Fruit fly (Drosophila melanogaster) whole organism, embryonic: Measurements from ENCODE around the gene AP-1sigma.

Source experiments
- ATbp ChIP-seq: fragments of 200-800 bp; sonication (Bioruptor generic); optimal IDR thresholded peaks from 2 replicates; lab custom pipeline; 2017; ENCODE audit warnings: missing biosample characterization, mild to moderate bottlenecking, missing genetic modification characterization, missing genetic modification reagents
- CG10431 ChIP-seq: fragments of 200-800 bp; sonication (Bioruptor generic); optimal IDR thresholded peaks from 3 replicates; lab custom pipeline; 2018; ENCODE audit warnings: missing biosample characterization, mild to moderate bottlenecking, missing genetic modification characterization
- CG11723 ChIP-seq: fragments of 200-800 bp; sonication (Bioruptor generic); optimal IDR thresholded peaks from 2 replicates; lab custom pipeline; 2017; ENCODE audit warnings: missing biosample characterization, mild to moderate bottlenecking, missing genetic modification characterization
- CG12236 ChIP-seq: fragments of 200-800 bp; sonication (Bioruptor generic); optimal IDR thresholded peaks from 2 replicates; lab custom pipeline; 2016; ENCODE audit warnings: missing biosample characterization, missing genetic modification characterization
- CG1233 ChIP-seq: fragments of 200-800 bp; sonication (Bioruptor generic); optimal IDR thresholded peaks from 4 replicates; lab custom pipeline; 2018; ENCODE audit warnings: missing biosample characterization, mild to moderate bottlenecking, missing genetic modification characterization
- CG12942 ChIP-seq: fragments of 200-800 bp; sonication (Bioruptor generic); optimal IDR thresholded peaks from 3 replicates; lab custom pipeline; 2016; ENCODE audit warnings: missing biosample characterization, missing genetic modification characterization
- CG14050 ChIP-seq: fragments of 200-800 bp; sonication (Bioruptor generic); IDR thresholded peaks from 3 replicates; pipeline ENCODE4 v1.3.6; 2022; ENCODE audit warnings: missing biosample characterization, missing genetic modification characterization
- CG15696 ChIP-seq: fragments of 200-800 bp; sonication (Bioruptor generic); optimal IDR thresholded peaks from 2 replicates; lab custom pipeline; 2019; ENCODE audit warnings: missing biosample characterization, mild to moderate bottlenecking, missing genetic modification characterization, moderate library complexity
- CG16863 ChIP-seq: fragments of 200-800 bp; sonication (Bioruptor generic); optimal IDR thresholded peaks from 3 replicates; lab custom pipeline; 2016; ENCODE audit warnings: missing biosample characterization, missing genetic modification characterization
- CG18011 ChIP-seq: fragments of 200-800 bp; sonication (Bioruptor generic); optimal IDR thresholded peaks from 2 replicates; lab custom pipeline; 2017; ENCODE audit warnings: missing biosample characterization, missing genetic modification characterization, mild to moderate bottlenecking, moderate library complexity, missing genotype
- CG2199 ChIP-seq: fragments of 200-800 bp; sonication (Bioruptor generic); IDR thresholded peaks from 3 replicates; pipeline ENCODE4 v1.3.6; 2022; ENCODE audit warnings: missing biosample characterization, missing genetic modification characterization
- CG34422 ChIP-seq: fragments of 200-800 bp; sonication (Bioruptor generic); IDR thresholded peaks from 3 replicates; pipeline ENCODE4 v1.3.6; 2022; ENCODE audit warnings: missing biosample characterization, missing genetic modification characterization
- CG4404 ChIP-seq: fragments of 200-800 bp; sonication (Bioruptor generic); IDR thresholded peaks from 2 replicates; pipeline ENCODE4 v1.3.6; 2022; ENCODE audit warnings: missing biosample characterization, missing genetic modification characterization
- CG5245 ChIP-seq: fragments of 200-800 bp; sonication (Bioruptor generic); optimal IDR thresholded peaks from 3 replicates; lab custom pipeline; 2016; ENCODE audit warnings: missing biosample characterization, missing genetic modification characterization
- CG8359 ChIP-seq: fragments of 200-800 bp; sonication (Bioruptor generic); optimal IDR thresholded peaks from 2 replicates; lab custom pipeline; 2017; ENCODE audit warnings: missing biosample characterization, mild to moderate bottlenecking, missing genetic modification characterization, borderline replicate concordance
- CG9609 ChIP-seq: fragments of 200-800 bp; sonication (Bioruptor generic); optimal IDR thresholded peaks from 3 replicates; lab custom pipeline; 2016; ENCODE audit warnings: missing biosample characterization, missing genetic modification characterization
- CG9727 ChIP-seq: fragments of 200-800 bp; sonication (Bioruptor generic); optimal IDR thresholded peaks from 3 replicates; lab custom pipeline; 2017; ENCODE audit warnings: missing biosample characterization, mild to moderate bottlenecking, missing genetic modification characterization
- D19A ChIP-seq: fragments of 200-800 bp; optimal IDR thresholded peaks from 3 replicates; lab custom pipeline; 2019; ENCODE audit warnings: missing biosample characterization, mild to moderate bottlenecking, missing genetic modification characterization, moderate library complexity
- Eip74EF ChIP-seq, 2 experiments: fragments of 200-800 bp in 1 of 2; fragments of >200 bp in 1 of 2; sonication (Bioruptor generic) in 1 of 2; optimal IDR thresholded peaks; 2 replicates each; lab custom pipeline; 2017 to 2019; ENCODE audit warnings: missing biosample characterization in 2 of 2, missing genetic modification characterization in 2 of 2, mild to moderate bottlenecking in 1 of 2, moderate library complexity in 1 of 2
- Fer3 ChIP-seq: fragments of 200-800 bp; sonication (Bioruptor generic); optimal IDR thresholded peaks from 2 replicates; lab custom pipeline; 2018; ENCODE audit warnings: missing biosample characterization, mild to moderate bottlenecking, missing genetic modification characterization, moderate library complexity
- H15 ChIP-seq: fragments of 200-800 bp; sonication (Bioruptor generic); IDR thresholded peaks from 3 replicates; pipeline ENCODE4 v1.3.6; 2022; ENCODE audit warnings: missing biosample characterization, missing genetic modification characterization
- Mad ChIP-seq: fragments of 200-800 bp; sonication (Bioruptor generic); optimal IDR thresholded peaks from 2 replicates; lab custom pipeline; 2016; ENCODE audit warnings: missing biosample characterization, missing genetic modification characterization
- Mes4 ChIP-seq: fragments of 200-800 bp; sonication (Bioruptor generic); optimal IDR thresholded peaks from 2 replicates; lab custom pipeline; 2016; ENCODE audit warnings: missing biosample characterization, missing genetic modification characterization
- Scr ChIP-seq: fragments of 200-800 bp; sonication (Bioruptor generic); IDR thresholded peaks from 2 replicates; pipeline ENCODE4 v1.3.6; 2022; ENCODE audit warnings: missing biosample characterization, missing genetic modification characterization; ENCODE audit not compliant: partially characterized antibody
- Six4 ChIP-seq: fragments of 200-800 bp; sonication (Bioruptor generic); optimal IDR thresholded peaks from 2 replicates; lab custom pipeline; 2016; ENCODE audit warnings: missing biosample characterization, missing genetic modification characterization
- amos ChIP-seq: fragments of 200-800 bp; sonication (Bioruptor generic); IDR thresholded peaks from 2 replicates; pipeline ENCODE4 v1.3.6; 2022; ENCODE audit warnings: missing biosample characterization, missing genetic modification characterization; ENCODE audit not compliant: partially characterized antibody
- aop ChIP-seq: fragments of 200-800 bp; sonication (Bioruptor generic); IDR thresholded peaks from 2 replicates; pipeline ENCODE4 v1.3.6; 2022; ENCODE audit warnings: missing biosample characterization, missing genetic modification characterization
- bigmax ChIP-seq: fragments of 200-800 bp; sonication (Bioruptor generic); optimal IDR thresholded peaks from 2 replicates; lab custom pipeline; 2018; ENCODE audit warnings: missing biosample characterization, mild to moderate bottlenecking, missing genetic modification characterization
- cg ChIP-seq: fragments of 200-800 bp; sonication (Bioruptor generic); optimal IDR thresholded peaks from 3 replicates; lab custom pipeline; 2019; ENCODE audit warnings: missing biosample characterization, mild to moderate bottlenecking, missing genetic modification characterization, moderate library complexity
- ci ChIP-seq: fragments of 200-800 bp; sonication (Bioruptor generic); IDR thresholded peaks from 3 replicates; pipeline ENCODE4 v1.3.6; 2022; ENCODE audit warnings: missing biosample characterization, missing genetic modification characterization
- dm ChIP-seq: fragments of 200-800 bp; sonication (Bioruptor generic); optimal IDR thresholded peaks from 3 replicates; lab custom pipeline; 2016; ENCODE audit warnings: missing biosample characterization, missing genetic modification characterization
- ems ChIP-seq: fragments of 200-800 bp; sonication (Bioruptor generic); optimal IDR thresholded peaks from 3 replicates; lab custom pipeline; 2016; ENCODE audit warnings: missing biosample characterization, missing genetic modification characterization
- en ChIP-seq: fragments of 200-800 bp; sonication (Bioruptor generic); optimal IDR thresholded peaks from 2 replicates; lab custom pipeline; 2016; ENCODE audit warnings: missing biosample characterization, missing genetic modification characterization
- hbn ChIP-seq: fragments of 200-800 bp; sonication (Bioruptor generic); IDR thresholded peaks from 2 replicates; pipeline ENCODE4 v1.3.6; 2022; ENCODE audit warnings: missing biosample characterization, missing genetic modification characterization; ENCODE audit not compliant: partially characterized antibody
- hkb ChIP-seq, 2 experiments: fragments of 200-800 bp in 1 of 2; fragments of >200 bp in 1 of 2; sonication (Bioruptor generic) in 1 of 2; IDR thresholded peaks in 1 of 2; optimal IDR thresholded peaks in 1 of 2; 2 replicates each; pipeline versions ENCODE4 v1.3.6 to Lab custom; 2017 to 2022; ENCODE audit warnings: missing biosample characterization in 1 of 2, missing genetic modification characterization in 1 of 2
- insv ChIP-seq, 2 experiments: fragments of 200-800 bp; sonication (Bioruptor generic); optimal IDR thresholded peaks; 3 replicates each; lab custom pipeline; 2016 to 2018; ENCODE audit warnings: missing biosample characterization in 2 of 2, missing genetic modification characterization in 2 of 2
- jigr1 ChIP-seq: fragments of 200-800 bp; sonication (Bioruptor generic); IDR thresholded peaks from 3 replicates; pipeline ENCODE4 v1.3.6; 2022; ENCODE audit warnings: missing biosample characterization, missing genetic modification characterization
- kay ChIP-seq: fragments of 200-800 bp; sonication (Bioruptor generic); optimal IDR thresholded peaks from 2 replicates; lab custom pipeline; 2016; ENCODE audit warnings: missing biosample characterization, missing genetic modification characterization
- nom ChIP-seq: fragments of 200-800 bp; sonication (Bioruptor generic); optimal IDR thresholded peaks from 2 replicates; lab custom pipeline; 2017; ENCODE audit warnings: missing biosample characterization, missing genetic modification characterization, mild to moderate bottlenecking, moderate library complexity, missing genetic modification reagents
- row ChIP-seq: fragments of 200-800 bp; sonication (Bioruptor generic); IDR thresholded peaks from 3 replicates; pipeline ENCODE4 v1.3.6; 2022; ENCODE audit warnings: missing biosample characterization, missing genetic modification characterization
- scrt ChIP-seq: fragments of 200-800 bp; sonication (Bioruptor generic); optimal IDR thresholded peaks from 2 replicates; lab custom pipeline; 2018; ENCODE audit warnings: missing biosample characterization, mild to moderate bottlenecking, missing genetic modification characterization, moderate library complexity
- sens ChIP-seq: fragments of 200-800 bp; sonication (Bioruptor generic); peaks from one replicate; lab custom pipeline; 2016; ENCODE audit warnings: missing biosample characterization, missing genetic modification characterization
- sna ChIP-seq: fragments of 200-800 bp; sonication (Bioruptor generic); IDR thresholded peaks from 2 replicates; pipeline ENCODE4 v1.3.6; 2022; ENCODE audit warnings: missing biosample characterization, missing genetic modification characterization; ENCODE audit not compliant: partially characterized antibody
- sqz ChIP-seq: fragments of 200-800 bp; sonication (Bioruptor generic); optimal IDR thresholded peaks from 3 replicates; lab custom pipeline; 2018; ENCODE audit warnings: missing biosample characterization, mild to moderate bottlenecking, missing genetic modification characterization
- stc ChIP-seq: fragments of 200-800 bp; sonication (Bioruptor generic); IDR thresholded peaks from 2 replicates; pipeline ENCODE4 v1.3.6; 2022; ENCODE audit warnings: missing biosample characterization, missing genetic modification characterization
- tgo ChIP-seq: fragments of 200-800 bp; sonication (Bioruptor generic); IDR thresholded peaks from 3 replicates; pipeline ENCODE4 v1.3.6; 2022; ENCODE audit warnings: missing biosample characterization, missing genetic modification characterization
- tna ChIP-seq: fragments of 200-800 bp; sonication (Bioruptor generic); IDR thresholded peaks from 2 replicates; pipeline ENCODE4 v1.3.6; 2022; ENCODE audit warnings: missing biosample characterization, missing genetic modification characterization; ENCODE audit not compliant: partially characterized antibody
- unc-4 ChIP-seq: fragments of 200-800 bp; sonication (Bioruptor generic); IDR thresholded peaks from 2 replicates; pipeline ENCODE4 v1.3.6; 2022; ENCODE audit warnings: missing biosample characterization, missing genetic modification characterization; ENCODE audit not compliant: partially characterized antibody
- wdn ChIP-seq: fragments of 200-800 bp; sonication (Bioruptor generic); IDR thresholded peaks from 2 replicates; pipeline ENCODE4 v1.3.6; 2022; ENCODE audit warnings: missing biosample characterization, missing genetic modification characterization
- wor ChIP-seq: fragments of 200-800 bp; sonication (Bioruptor generic); IDR thresholded peaks from 2 replicates; pipeline ENCODE4 v1.3.6; 2022; ENCODE audit warnings: missing biosample characterization, missing genetic modification characterization
- z ChIP-seq: fragments of 200-800 bp; sonication (Bioruptor generic); IDR thresholded peaks from 3 replicates; pipeline ENCODE4 v1.3.6; 2022; ENCODE audit warnings: missing biosample characterization, missing genetic modification characterization

Gene AP-1sigma

dm6 chr3R:23927429-23927828, 31.0 kb upstream of the AP-1sigma start, which contains the start of gene CG13601 (continued):
- TF ChIP-seq bigmax (GFP tag; lab: Kevin White, UChicago) = peak; percentile 22
- TF ChIP-seq CG18011 (GFP tag; lab: Kevin White, UChicago) = no peak
- no peak for TF ChIP-seq Six4
- TF ChIP-seq sens (GFP tag; lab: Kevin White, UChicago) = peak; percentile 55
- TF ChIP-seq en = no peak
- TF ChIP-seq sna (GFP tag; lab: Robert Waterston, UW) = peak; percentile 78
- no peak for TF ChIP-seq CG2199 (GFP tag; lab: Robert Waterston, UW)
- TF ChIP-seq D19A (tag; lab: Kevin White, UChicago) = peak; percentile 48
- TF ChIP-seq Mes4 (GFP tag; lab: Kevin White, UChicago) = no peak
- TF ChIP-seq H15 (GFP tag; lab: Robert Waterston, UW) = no peak
- TF ChIP-seq insv (GFP tag; optimal IDR thresholded peaks at IDR 0.05; lab: Kevin White, UChicago) = no peak
- no peak for TF ChIP-seq tgo
- no peak for TF ChIP-seq CG11723 (GFP tag; lab: Kevin White, UChicago)
- no peak for TF ChIP-seq nom
- no peak for TF ChIP-seq wdn (GFP tag; lab: Robert Waterston, UW)
- no peak for TF ChIP-seq jigr1 (GFP tag; lab: Robert Waterston, UW)
- TF ChIP-seq CG8359 (GFP tag; lab: Kevin White, UChicago) = no peak
- TF ChIP-seq CG9727 (GFP tag; lab: Kevin White, UChicago) = peak; percentile 8
- TF ChIP-seq wor (GFP tag; lab: Robert Waterston, UW) = no peak
- no peak for TF ChIP-seq cg (GFP tag; lab: Kevin White, UChicago)
- TF ChIP-seq ATbp = no peak
- TF ChIP-seq sqz = peak; percentile 43
- TF ChIP-seq CG9609 (GFP tag; lab: Kevin White, UChicago) = no peak
- TF ChIP-seq kay (GFP tag; lab: Kevin White, UChicago) = no peak
- no peak for TF ChIP-seq CG10431
- no peak for TF ChIP-seq stc (GFP tag; lab: Robert Waterston, UW)
- TF ChIP-seq CG1233 (GFP tag; lab: Kevin White, UChicago) = no peak
- TF ChIP-seq Fer3 (tag; lab: Kevin White, UChicago) = no peak
- peak; percentile 49; the same call in 1 of the 3 replicates for TF ChIP-seq CG34422 (GFP tag; lab: Robert Waterston, UW)
- TF ChIP-seq CG4404 (GFP tag; lab: Robert Waterston, UW) = no peak
- peak; percentile 82 for TF ChIP-seq hbn (GFP tag; lab: Robert Waterston, UW)
- TF ChIP-seq ems (GFP tag; lab: Kevin White, UChicago) = no peak
- no peak for TF ChIP-seq z (GFP tag; lab: Robert Waterston, UW)
- no peak for TF ChIP-seq CG15696
- TF ChIP-seq unc-4 (GFP tag; lab: Robert Waterston, UW) = peak; percentile 87
- TF ChIP-seq CG5245 = no peak
- no peak for TF ChIP-seq CG12942
- no peak for TF ChIP-seq CG16863
- TF ChIP-seq ci (GFP tag; lab: Robert Waterston, UW) = peak; percentile 63; the same call in 2 of the 3 replicates
- no peak for TF ChIP-seq tna (GFP tag; lab: Robert Waterston, UW)
- peak; percentile 84 for TF ChIP-seq row (GFP tag; lab: Robert Waterston, UW)
- peak in 1 of 2 experiments; percentile 25 for TF ChIP-seq Eip74EF (GFP tag; optimal IDR thresholded peaks at IDR 0.05; lab: Kevin White, UChicago)
- no peak for TF ChIP-seq aop (GFP tag; lab: Robert Waterston, UW)
- TF ChIP-seq dm (GFP tag; lab: Kevin White, UChicago) = no peak
- no peak for TF ChIP-seq hkb (optimal IDR thresholded peaks at IDR 0.05; lab: Kevin White, UChicago)
- 0 out of 2 replicates have a peak, but pooled peaks have one; percentile 21 for TF ChIP-seq hkb (GFP tag; IDR thresholded peaks at IDR 0.05; lab: Robert Waterston, UW)
- TF ChIP-seq CG14050 = no peak
- no peak for TF ChIP-seq scrt (GFP tag; lab: Kevin White, UChicago)
- TF ChIP-seq Mad (GFP tag; lab: Kevin White, UChicago) = no peak
- TF ChIP-seq amos (GFP tag; lab: Robert Waterston, UW) = peak; percentile 80
- peak; percentile 84 for TF ChIP-seq Scr (GFP tag; lab: Robert Waterston, UW)
- no peak for TF ChIP-seq CG12236 (GFP tag; lab: Kevin White, UChicago)
